Fruit fly (Drosophila melanogaster) S2 (cell line): ENCODE data around the gene CG33060.

Source experiments
- CG8478 ChIP-seq: fragments of >200 bp; optimal IDR thresholded peaks from 2 replicates; lab custom pipeline; 2018
- CTCF ChIP-seq, 2 experiments: fragments of >200 bp; optimal IDR thresholded peaks; 2 replicates each; lab custom pipeline; 2018

- TF ChIP-seq CG8478 (lab: Kevin White, UChicago) (no peak), CTCF (optimal IDR thresholded peaks at IDR 0.05; lab: Kevin White, UChicago) (no peak)
These were observed 47.0 kb upstream of the CG33060 start, which contains the start of gene CG13048 for dm6 chr3L:16283821-16284220.
